Worm (Caenorhabditis elegans) whole organism, L1 larva: ENCODE results near the gene srh-251.

Experiments used
- egl-27 ChIP-seq, 2 experiments: fragments of 150-350 bp in 1 of 2; sonication (generic microtip); optimal IDR thresholded peaks; 3 replicates each; lab custom pipeline; 2017 to 2018; ENCODE audit warnings: missing biosample characterization in 2 of 2, missing genetic modification characterization in 2 of 2, missing genetic modification reagents in 2 of 2
- jun-1 ChIP-seq: fragments of 150-350 bp; optimal IDR thresholded peaks from 2 replicates; lab custom pipeline; 2014; ENCODE audit warnings: missing biosample characterization, missing genetic modification reagents, missing genetic modification characterization
- nhr-11 ChIP-seq: fragments of 150-350 bp; optimal IDR thresholded peaks from 2 replicates; lab custom pipeline; 2014; ENCODE audit warnings: missing biosample characterization, missing genetic modification characterization
- snpc-4 ChIP-seq: fragments of 150-350 bp; optimal IDR thresholded peaks from 2 replicates; lab custom pipeline; 2014; ENCODE audit warnings: missing biosample characterization, missing genetic modification characterization
- sox-4 ChIP-seq: sonication (generic microtip); optimal IDR thresholded peaks from 2 replicates; lab custom pipeline; 2016; ENCODE audit warnings: missing genetic modification characterization, missing compliant biosample characterization
- unc-62 ChIP-seq: fragments of 150-350 bp; optimal IDR thresholded peaks from 2 replicates; lab custom pipeline; 2014; ENCODE audit warnings: missing biosample characterization, missing genetic modification reagents, missing genetic modification characterization
- zag-1 ChIP-seq: fragments of 150-350 bp; optimal IDR thresholded peaks from 2 replicates; lab custom pipeline; 2014; ENCODE audit warnings: missing biosample characterization, missing genetic modification characterization

DNA sequence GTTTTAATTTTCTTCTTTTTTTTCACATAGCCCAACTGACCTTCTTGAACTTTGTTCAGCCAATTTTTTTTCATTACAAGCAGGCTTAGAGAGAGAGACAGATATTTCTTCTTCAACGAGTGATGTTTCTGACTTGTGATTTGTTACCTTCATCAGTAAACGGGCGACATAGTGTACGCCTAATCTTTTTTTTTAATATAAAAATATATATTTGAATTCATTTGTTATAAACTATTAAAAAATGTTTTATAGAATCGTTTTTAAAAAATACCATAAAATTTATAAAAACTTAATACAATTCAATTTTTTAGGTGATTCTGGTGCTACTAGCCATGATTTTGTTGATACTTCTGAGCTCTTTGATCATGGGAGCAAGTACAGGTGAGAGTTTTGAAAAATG, 38.1 kb upstream of the srh-251 start, which contains the start of gene T06E6.10:
- TF ChIP-seq zag-1 (tag; lab: Kevin White, UChicago) (no peak), sox-4 (tag; lab: Kevin White, UChicago) (no peak), nhr-11 (tag; lab: Kevin White, UChicago) (no peak), unc-62 (GFP tag; lab: Kevin White, UChicago) (no peak), jun-1 (tag; lab: Kevin White, UChicago) (no peak), egl-27 (tag; optimal IDR thresholded peaks at IDR 0.05; lab: Kevin White, UChicago) (no peak), snpc-4 (no peak)
